Worm (Caenorhabditis elegans) whole organism, early embryonic: Measurements from ENCODE around the gene kcnl-4.

ENCODE experiments used
- B0310.2 ChIP-seq: sonication (generic microtip); optimal IDR thresholded peaks from 2 replicates; lab custom pipeline; 2016; ENCODE audit warnings: mild to moderate bottlenecking, missing genetic modification characterization, missing compliant biosample characterization
- F13C5.2 ChIP-seq: sonication (generic microtip); optimal IDR thresholded peaks from 2 replicates; lab custom pipeline; 2017; ENCODE audit warnings: mild to moderate bottlenecking, missing genetic modification characterization, inconsistent platforms, missing compliant biosample characterization
- aly-1 ChIP-seq: sonication (generic microtip); optimal IDR thresholded peaks from 2 replicates; lab custom pipeline; 2016; ENCODE audit warnings: missing genetic modification characterization, missing compliant biosample characterization
- ama-1 ChIP-seq: fragments of 150-350 bp; optimal IDR thresholded peaks from 2 replicates; lab custom pipeline; 2014
- ceh-13 ChIP-seq: fragments of 200-800 bp; sonication (Bioruptor generic); optimal IDR thresholded peaks from 2 replicates; lab custom pipeline; 2018; ENCODE audit warnings: mild to moderate bottlenecking, missing genetic modification characterization, missing compliant biosample characterization
- ceh-36 ChIP-seq: sonication (generic microtip); optimal IDR thresholded peaks from 2 replicates; lab custom pipeline; 2016; ENCODE audit warnings: missing genetic modification characterization, inconsistent platforms, missing compliant biosample characterization
- ets-7 ChIP-seq: sonication (generic microtip); optimal IDR thresholded peaks from 2 replicates; lab custom pipeline; 2016; ENCODE audit warnings: missing genotype, missing genetic modification characterization, missing compliant biosample characterization
- flt-1 ChIP-seq: fragments of 200-800 bp; sonication (Bioruptor generic); IDR thresholded peaks from 2 replicates; pipeline ENCODE4 v1.3.6; 2022; ENCODE audit warnings: missing genetic modification characterization, missing compliant biosample characterization
- hmbx-1 ChIP-seq: sonication (generic microtip); optimal IDR thresholded peaks from 2 replicates; lab custom pipeline; 2016; ENCODE audit warnings: mild to moderate bottlenecking, missing genetic modification characterization, missing compliant biosample characterization
- hmg-4 ChIP-seq: fragments of 200-800 bp; sonication (Bioruptor generic); optimal IDR thresholded peaks from 2 replicates; lab custom pipeline; 2018; ENCODE audit warnings: mild to moderate bottlenecking, missing genetic modification characterization, missing compliant biosample characterization
- hnd-1 ChIP-seq: sonication (generic microtip); optimal IDR thresholded peaks from 2 replicates; lab custom pipeline; 2016; ENCODE audit warnings: missing genetic modification characterization, missing compliant biosample characterization
- pes-1 ChIP-seq: fragments of 200-800 bp; sonication (Bioruptor generic); IDR thresholded peaks from 2 replicates; pipeline ENCODE4 v1.3.6; 2022; ENCODE audit warnings: missing genetic modification reagents, missing genetic modification characterization, missing compliant biosample characterization
- scrt-1 ChIP-seq: fragments of 200-800 bp; sonication (Bioruptor generic); IDR thresholded peaks from 2 replicates; pipeline ENCODE4 v1.3.6; 2022; ENCODE audit warnings: missing genetic modification characterization, missing compliant biosample characterization
- sea-1 ChIP-seq: fragments of 200-800 bp; sonication (Bioruptor generic); conservative IDR thresholded peaks from 2 replicates; pipeline ENCODE4 v1.3.6; 2022; ENCODE audit warnings: missing genetic modification characterization, missing compliant biosample characterization
- tbx-11 ChIP-seq: fragments of 200-800 bp; sonication (Bioruptor generic); IDR thresholded peaks from 2 replicates; pipeline ENCODE4 v1.3.6; 2022; ENCODE audit warnings: missing genetic modification characterization, missing compliant biosample characterization
- tbx-37 ChIP-seq: fragments of 200-800 bp; sonication (Bioruptor generic); conservative IDR thresholded peaks from 2 replicates; pipeline ENCODE4 v1.3.6; 2022; ENCODE audit warnings: missing genetic modification reagents, missing genetic modification characterization, missing compliant biosample characterization
- tra-4 ChIP-seq: sonication (generic microtip); optimal IDR thresholded peaks from 2 replicates; lab custom pipeline; 2017; ENCODE audit warnings: missing genetic modification characterization, missing compliant biosample characterization

kcnl-4 gene

ce11 chrV:14576745-14577373 lies 45.9 kb downstream of the kcnl-4 start:
- TF ChIP-seq flt-1 (GFP tag; lab: Robert Waterston, UW) = no peak
- TF ChIP-seq scrt-1 = no peak
- no peak for TF ChIP-seq ets-7 (tag; lab: Kevin White, UChicago)
- no peak for TF ChIP-seq aly-1
- TF ChIP-seq hmbx-1 (tag; lab: Kevin White, UChicago) = no peak
- no peak for TF ChIP-seq tbx-37
- TF ChIP-seq sea-1 (GFP tag; lab: Robert Waterston, UW) = no peak
- TF ChIP-seq hmg-4 = no peak
- TF ChIP-seq ama-1 = no peak
- no peak for TF ChIP-seq pes-1 (GFP tag; lab: Robert Waterston, UW)
- TF ChIP-seq F13C5.2 (tag; lab: Kevin White, UChicago) = no peak

- no peak for TF ChIP-seq ceh-36 (tag; lab: Kevin White, UChicago)
- no peak for TF ChIP-seq hmbx-1 (tag; lab: Kevin White, UChicago)
- no peak for TF ChIP-seq pes-1 (GFP tag; lab: Robert Waterston, UW)
- TF ChIP-seq flt-1 (GFP tag; lab: Robert Waterston, UW) = no peak
- no peak for TF ChIP-seq ceh-13 (GFP tag; lab: Kevin White, UChicago)
- TF ChIP-seq ets-7 (tag; lab: Kevin White, UChicago) = no peak
- no peak for TF ChIP-seq ama-1
- TF ChIP-seq hmg-4 = no peak
- no peak for TF ChIP-seq B0310.2 (tag; lab: Kevin White, UChicago)
- no peak for TF ChIP-seq tbx-11 (GFP tag; lab: Robert Waterston, UW)
- TF ChIP-seq F13C5.2 (tag; lab: Kevin White, UChicago) = no peak
- TF ChIP-seq tbx-37 = no peak
- TF ChIP-seq sea-1 (GFP tag; lab: Robert Waterston, UW) = no peak
Measured at ce11 chrV:14579619-14580018, 48.7 kb downstream of the kcnl-4 start, which contains the start of gene gar-3. Gene gar-3, minus strand, starts transcription at chrV:14579719.

- no peak for TF ChIP-seq pes-1 (GFP tag; lab: Robert Waterston, UW)
- TF ChIP-seq ceh-36 (tag; lab: Kevin White, UChicago) = no peak
- no peak for TF ChIP-seq tra-4
- no peak for TF ChIP-seq aly-1
- no peak for TF ChIP-seq F13C5.2 (tag; lab: Kevin White, UChicago)
- no peak for TF ChIP-seq hmbx-1 (tag; lab: Kevin White, UChicago)
- TF ChIP-seq ceh-13 (GFP tag; lab: Kevin White, UChicago) = no peak
- TF ChIP-seq scrt-1 = no peak
- no peak for TF ChIP-seq ama-1
- no peak for TF ChIP-seq sea-1 (GFP tag; lab: Robert Waterston, UW)
- TF ChIP-seq tbx-37 = no peak
- TF ChIP-seq hnd-1 (tag; lab: Kevin White, UChicago) = no peak
- TF ChIP-seq hmg-4 = no peak
- TF ChIP-seq flt-1 (GFP tag; lab: Robert Waterston, UW) = no peak
- no peak for TF ChIP-seq ets-7 (tag; lab: Kevin White, UChicago)
- TF ChIP-seq tbx-11 (GFP tag; lab: Robert Waterston, UW) = no peak
- TF ChIP-seq B0310.2 (tag; lab: Kevin White, UChicago) = no peak
Measured at ce11 chrV:14585351-14585750, 54.4 kb downstream of the kcnl-4 start, which contains the start of gene Y40H4A.2. Gene Y40H4A.2, minus strand, starts transcription at chrV:14585451.
